Worm (Caenorhabditis elegans) whole organism, young adult: ENCODE measurements around the gene srv-2.

Experiments used
- B0019.2 ChIP-seq: fragments of 200-800 bp; sonication (Bioruptor generic); conservative IDR thresholded peaks from 2 replicates; pipeline ENCODE4 v1.3.6; 2022; ENCODE audit warnings: missing genetic modification reagents, missing genetic modification characterization, missing compliant biosample characterization
- F22D6.2 ChIP-seq: sonication (generic microtip); optimal IDR thresholded peaks from 2 replicates; lab custom pipeline; 2016; ENCODE audit warnings: mild to moderate bottlenecking, missing genetic modification characterization, missing compliant biosample characterization
- F23B12.7 ChIP-seq: sonication (generic microtip); optimal IDR thresholded peaks from 2 replicates; lab custom pipeline; 2017; ENCODE audit warnings: missing genetic modification characterization, mild to moderate bottlenecking, missing compliant biosample characterization, antibody characterized with exemption, moderate library complexity; ENCODE audit not compliant: insufficient read depth
- Y53G8AR.9 ChIP-seq: fragments of 200-800 bp; sonication (Bioruptor generic); conservative IDR thresholded peaks from 2 replicates; pipeline ENCODE4 v1.3.6; 2022; ENCODE audit warnings: missing genetic modification reagents, missing genetic modification characterization, missing compliant biosample characterization
- ama-1 ChIP-seq, 3 experiments: fragments of 150-350 bp in 1 of 3; sonication (generic microtip) in 2 of 3; optimal IDR thresholded peaks; 2 replicates each; lab custom pipeline; 2014 to 2018; ENCODE audit warnings: missing biosample characterization in 2 of 3, missing genetic modification characterization in 2 of 3, missing genetic modification reagents in 2 of 3
- atf-7 ChIP-seq: sonication (generic microtip); optimal IDR thresholded peaks from 2 replicates; lab custom pipeline; 2017; ENCODE audit warnings: mild to moderate bottlenecking, missing genetic modification characterization, missing compliant biosample characterization
- ceh-100 ChIP-seq: fragments of 200-800 bp; sonication (Bioruptor generic); IDR thresholded peaks from 2 replicates; pipeline ENCODE4 v1.3.6; 2022; ENCODE audit warnings: missing genetic modification reagents, missing genetic modification characterization, missing compliant biosample characterization
- ceh-27 ChIP-seq: fragments of 200-800 bp; sonication (Bioruptor generic); optimal IDR thresholded peaks from 2 replicates; lab custom pipeline; 2018; ENCODE audit warnings: mild to moderate bottlenecking, missing genetic modification characterization, moderate library complexity, missing compliant biosample characterization
- dpl-1 ChIP-seq: fragments of 150-350 bp; optimal IDR thresholded peaks from 2 replicates; lab custom pipeline; 2014; ENCODE audit warnings: missing biosample characterization, missing genetic modification reagents, missing genetic modification characterization
- nhr-120 ChIP-seq: fragments of 200-800 bp; sonication (Bioruptor generic); IDR thresholded peaks from 2 replicates; pipeline ENCODE4 v1.3.6; 2022; ENCODE audit warnings: missing genetic modification characterization, missing compliant biosample characterization
- nhr-179 ChIP-seq: sonication (generic microtip); optimal IDR thresholded peaks from 2 replicates; lab custom pipeline; 2016; ENCODE audit warnings: mild to moderate bottlenecking, missing genetic modification characterization, missing compliant biosample characterization
- rec-8 ChIP-seq, 2 experiments: sonication (generic microtip); optimal IDR thresholded peaks; 2 replicates each; lab custom pipeline; 2016; ENCODE audit warnings: mild to moderate bottlenecking in 2 of 2, missing genetic modification characterization in 2 of 2, missing genetic modification reagents in 2 of 2, missing genotype in 2 of 2, missing biosample characterization in 1 of 2, missing compliant biosample characterization in 1 of 2, moderate library complexity in 1 of 2

DNA sequence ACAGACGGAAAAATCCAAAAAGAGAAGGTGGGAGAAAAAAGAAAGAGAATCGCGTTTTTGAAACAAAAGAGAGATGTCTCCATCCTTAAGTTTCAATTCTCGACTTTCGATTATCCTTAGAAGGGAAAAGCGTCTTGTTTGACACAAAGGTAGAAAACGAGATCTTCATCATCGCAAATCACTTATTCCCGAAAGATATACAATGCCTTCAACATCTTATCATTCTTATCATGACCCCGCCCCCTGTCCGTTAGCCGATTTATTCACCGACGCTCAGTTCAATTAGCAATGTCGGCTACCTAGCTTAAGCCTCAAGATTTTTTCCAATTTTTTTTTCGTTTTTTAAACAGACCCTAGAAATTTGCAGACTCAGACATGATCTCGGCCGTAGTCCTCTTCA lies 3.1 kb downstream of the srv-2 start, which contains the start of gene C14A4.9:
- TF ChIP-seq ceh-27 (GFP tag; lab: Kevin White, UChicago) (no peak), dpl-1 (GFP tag; lab: Kevin White, UChicago) (no peak), ceh-100 (GFP tag; lab: Robert Waterston, UW) (no peak), nhr-120 (GFP tag; lab: Robert Waterston, UW) (no peak), F22D6.2 (tag; lab: Kevin White, UChicago) (no peak), rec-8 (tag; optimal IDR thresholded peaks at IDR 0.05; lab: Kevin White, UChicago) (no peak), nhr-179 (tag; lab: Kevin White, UChicago) (no peak), ama-1 (optimal IDR thresholded peaks at IDR 0.05; lab: Kevin White, UChicago) (no peak), ama-1 (GFP tag; optimal IDR thresholded peaks at IDR 0.05; lab: Kevin White, UChicago) (no peak), atf-7 (tag; lab: Kevin White, UChicago) (no peak), Y53G8AR.9 (no peak), F23B12.7 (tag; lab: Kevin White, UChicago) (no peak), B0019.2 (GFP tag; lab: Robert Waterston, UW) (no peak)
